Fruit fly (Drosophila melanogaster): ENCODE results near the gene CG11878.
A peak's percentile ranks its signal among the peaks of the same experiment; 100 is the strongest.

The CG11878 gene

DNA sequence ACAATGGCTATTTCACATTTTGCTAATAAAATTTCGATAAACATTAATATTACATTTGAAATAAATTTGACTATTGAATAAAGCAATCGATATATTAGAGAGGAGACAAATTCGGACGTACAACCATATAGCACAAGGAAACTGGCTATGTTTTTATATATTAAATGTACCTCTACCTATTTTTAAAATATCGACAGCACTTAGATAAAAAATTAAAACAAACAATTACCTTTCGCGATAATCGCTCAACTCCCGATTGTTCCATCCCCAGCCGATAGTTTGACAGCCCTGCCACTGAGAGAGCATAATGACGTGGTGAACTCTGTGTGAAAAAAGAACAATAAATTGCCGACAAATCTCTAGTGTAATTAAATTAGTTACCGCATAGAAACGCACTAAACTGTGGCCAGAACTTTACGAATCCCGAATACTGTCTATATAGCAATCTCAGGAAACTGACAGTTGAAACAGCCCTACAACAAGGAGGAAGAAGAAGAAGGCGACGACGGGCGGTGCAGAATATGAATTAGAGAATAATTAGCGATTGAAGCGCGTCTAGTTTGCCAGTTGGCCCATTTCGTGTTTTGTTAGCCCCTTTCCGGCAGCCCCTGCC lies 14.9 kb upstream of the CG11878 start, which contains the start of gene CG11857 (continued):
- TF ChIP-seq Bteb2 (GFP tag; optimal IDR thresholded peaks at IDR 0.05) (peak; percentile 98), CG8924 (tag; optimal IDR thresholded peaks at IDR 0.05) (peak; percentile 98), CG30403 (GFP tag; optimal IDR thresholded peaks at IDR 0.05) (peak; percentile 99), chinmo (GFP tag; IDR thresholded peaks at IDR 0.05; ENCODE audit: partially characterized antibody) (peak; percentile 98), CG33557 (GFP tag; optimal IDR thresholded peaks at IDR 0.05) (peak; percentile 96), CG8281 (tag; optimal IDR thresholded peaks at IDR 0.05) (peak; percentile 90), CG42726 (GFP tag; IDR thresholded peaks at IDR 0.05; ENCODE audit: partially characterized antibody) (peak; percentile 98), CG13123 (GFP tag; optimal IDR thresholded peaks at IDR 0.05) (peak; percentile 97), Meics (GFP tag; optimal IDR thresholded peaks at IDR 0.05) (peak; percentile 96), bigmax (GFP tag; optimal IDR thresholded peaks at IDR 0.05) (peak; percentile 60), CG17359 (tag; optimal IDR thresholded peaks at IDR 0.05) (peak; percentile 98), D (optimal IDR thresholded peaks at IDR 0.05) (no peak), D (GFP tag; optimal IDR thresholded peaks at IDR 0.05) (peak; percentile 96), Awh (GFP tag; IDR thresholded peaks at IDR 0.05) (peak; percentile 97), CG11696 (GFP tag; IDR thresholded peaks at IDR 0.05) (peak; percentile 89), CG9817 (tag; optimal IDR thresholded peaks at IDR 0.05) (peak; percentile 99), tx (GFP tag; optimal IDR thresholded peaks at IDR 0.05) (peak; percentile 96), CG3163 (GFP tag; optimal IDR thresholded peaks at IDR 0.05) (peak; percentile 87), Nf-YC (tag; optimal IDR thresholded peaks at IDR 0.05) (peak; percentile 87), Hr39 (optimal IDR thresholded peaks at IDR 0.05) (no peak), CG6654 (GFP tag; optimal IDR thresholded peaks at IDR 0.05) (peak; percentile 88), pita (GFP tag; optimal IDR thresholded peaks at IDR 0.05) (no peak), scrt (GFP tag; optimal IDR thresholded peaks at IDR 0.05) (peak; percentile 87), CG10209 (GFP tag; optimal IDR thresholded peaks at IDR 0.05) (peak; percentile 97), corto (GFP tag; optimal IDR thresholded peaks at IDR 0.05) (peak; percentile 95), CG18599 (GFP tag; optimal IDR thresholded peaks at IDR 0.05) (peak; percentile 97), Rfx (GFP tag; IDR thresholded peaks at IDR 0.05) (peak; percentile 99), bowl (GFP tag; IDR thresholded peaks at IDR 0.05) (peak; percentile 92), Nf-YA (GFP tag; IDR thresholded peaks at IDR 0.05) (peak; percentile 96), CG15269 (tag; optimal IDR thresholded peaks at IDR 0.05) (peak; percentile 97), Mad (GFP tag; optimal IDR thresholded peaks at IDR 0.05) (peak; percentile 98), crp (GFP tag; optimal IDR thresholded peaks at IDR 0.05) (peak in 1 of 2 experiments; percentile 72), sug (tag; optimal IDR thresholded peaks at IDR 0.05) (peak; percentile 97), CG5245 (GFP tag; optimal IDR thresholded peaks at IDR 0.05) (peak; percentile 98), H2.0 (GFP tag; IDR thresholded peaks at IDR 0.05) (peak; percentile 99), onecut (GFP tag; IDR thresholded peaks at IDR 0.05) (peak; percentile 93), CG13894 (tag; optimal IDR thresholded peaks at IDR 0.05) (peak; percentile 97), CG3407 (GFP tag; optimal IDR thresholded peaks at IDR 0.05) (peak; percentile 94), Fer1 (GFP tag; optimal IDR thresholded peaks at IDR 0.05) (peak; percentile 94), H15 (GFP tag; IDR thresholded peaks at IDR 0.05) (peak; percentile 99), CrebB (tag; optimal IDR thresholded peaks at IDR 0.05) (peak; percentile 96), shn (GFP tag; optimal IDR thresholded peaks at IDR 0.05) (peak; percentile 97), CG1792 (GFP tag; optimal IDR thresholded peaks at IDR 0.05) (peak; percentile 95), Tbp (GFP tag; optimal IDR thresholded peaks at IDR 0.05) (no peak), Mes4 (GFP tag; optimal IDR thresholded peaks at IDR 0.05) (peak; percentile 94), ftz-f1 (GFP tag; optimal IDR thresholded peaks at IDR 0.05) (peak; percentile 91), CG12769 (tag; optimal IDR thresholded peaks at IDR 0.05) (peak; percentile 98), Optix (GFP tag; IDR thresholded peaks at IDR 0.05) (peak; percentile 99), CG15601 (tag; optimal IDR thresholded peaks at IDR 0.05) (peak; percentile 96), CG10654 (GFP tag; optimal IDR thresholded peaks at IDR 0.05) (peak; percentile 97)
